Worm (Caenorhabditis elegans): ENCODE measurements around the gene F58G1.2.

DNA sequence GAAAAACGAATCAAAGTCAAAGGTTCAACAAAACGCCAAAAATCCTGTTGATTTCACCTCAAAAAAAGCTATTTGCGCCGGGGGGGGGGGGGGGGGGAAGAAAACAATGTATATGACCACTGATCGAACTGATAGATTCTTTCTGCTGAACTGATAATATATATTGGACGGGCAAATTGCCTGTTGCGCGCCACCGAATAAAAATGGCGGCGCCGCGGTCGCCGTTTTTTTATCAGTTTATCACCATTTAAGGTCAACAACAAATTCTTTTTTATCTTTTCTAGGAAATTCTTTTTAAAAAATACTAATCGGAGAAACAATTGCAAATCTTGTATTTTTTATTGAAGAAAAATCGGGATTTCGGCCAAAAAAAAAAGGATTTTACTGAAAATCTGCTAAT lies 39.1 kb downstream of the F58G1.2 start:
- TF ChIP-seq flt-1 (GFP tag; IDR thresholded peaks at IDR 0.05) (no peak), klf-2 (GFP tag; conservative IDR thresholded peaks at IDR 0.05) (no peak), ref-1 (GFP tag; conservative IDR thresholded peaks at IDR 0.05) (no peak)

All from whole organism, midembryonic.